Fruit fly (Drosophila melanogaster): ENCODE results near the gene CG34279.

CG34279 gene

DNA sequence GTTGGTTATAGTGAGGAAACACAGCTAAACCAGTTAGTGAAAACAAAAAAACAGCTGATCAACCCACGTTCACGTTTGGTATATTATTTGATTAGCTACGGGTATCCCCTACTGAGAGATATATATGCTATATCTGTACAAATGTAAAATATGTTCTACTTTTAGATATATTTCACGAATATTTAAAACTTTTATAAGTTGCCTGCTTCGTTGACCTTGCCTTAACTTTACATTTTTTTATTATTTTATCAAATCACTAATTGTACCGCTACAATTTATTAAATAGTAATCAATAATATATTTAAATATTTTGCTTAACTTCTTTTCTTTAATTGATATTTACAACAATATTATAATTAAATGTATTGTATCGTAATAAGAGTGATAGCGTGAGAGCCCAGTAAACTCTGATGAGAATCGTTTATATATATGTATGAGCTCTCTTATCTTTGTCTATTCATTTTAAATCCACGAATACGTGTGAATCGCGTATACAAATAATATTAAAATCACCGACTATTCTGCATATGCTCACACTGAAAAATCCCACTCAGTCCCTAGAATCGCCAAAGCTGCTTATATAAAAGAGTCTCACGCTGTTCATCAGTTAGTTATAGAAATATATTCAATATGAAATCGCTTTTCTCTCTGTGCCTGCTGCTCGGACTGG is 9.5 kb upstream of the CG34279 start, which contains the start of gene CG42821:
Gene CG42821 (plus strand): TSS at position 620 of the 670 bp plus-strand sequence.
- TF ChIP-seq foxo (GFP tag; optimal IDR thresholded peaks at IDR 0.05) (no peak), CrebA (GFP tag; optimal IDR thresholded peaks at IDR 0.05; ENCODE audit: borderline replicate concordance) (no peak), jim (GFP tag; optimal IDR thresholded peaks at IDR 0.05) (no peak), usp (GFP tag; optimal IDR thresholded peaks at IDR 0.05) (no peak), GATAd (GFP tag; optimal IDR thresholded peaks at IDR 0.05) (no peak)

DNA sequence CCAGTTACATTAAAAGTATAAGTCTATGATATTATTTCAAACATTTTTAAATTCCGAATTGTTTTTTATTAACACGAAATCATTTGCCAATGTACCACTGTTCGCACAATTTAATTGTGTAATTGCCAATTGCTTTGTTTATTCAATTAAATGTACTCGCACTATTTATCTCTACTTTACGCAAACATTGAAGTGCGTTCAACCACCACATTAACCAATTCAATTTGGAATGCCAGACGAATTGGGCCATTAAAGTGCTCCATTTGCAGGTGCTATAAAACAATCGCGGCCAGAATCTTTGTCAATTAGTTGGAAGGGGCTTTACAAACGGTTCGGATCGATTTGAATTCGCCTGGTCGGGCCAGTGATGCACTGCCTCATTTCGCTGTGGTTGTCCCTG is 7.7 kb upstream of the CG34279 start, which contains the start of gene CG5863:
Gene CG5863 (plus strand): TSS at position 301 of the 400 bp plus-strand sequence.
- no peak for TF ChIP-seq Dfd (GFP tag; optimal IDR thresholded peaks at IDR 0.05)
- TF ChIP-seq Hnf4 (GFP tag; optimal IDR thresholded peaks at IDR 0.05) = no peak
- TF ChIP-seq Hr83 (GFP tag; optimal IDR thresholded peaks at IDR 0.05; ENCODE audit: poor library complexity, severe bottlenecking) = no peak
- TF ChIP-seq lola (GFP tag; optimal IDR thresholded peaks at IDR 0.05) = no peak
- no peak for TF ChIP-seq Myc (optimal IDR thresholded peaks at IDR 0.05)
- no peak for TF ChIP-seq Rel (GFP tag; optimal IDR thresholded peaks at IDR 0.05)
- no peak for TF ChIP-seq Rel (tag; optimal IDR thresholded peaks at IDR 0.05)
- no peak for TF ChIP-seq Vsx2 (GFP tag; optimal IDR thresholded peaks at IDR 0.05; ENCODE audit: partially characterized antibody)
- no peak for TF ChIP-seq Abd-B (GFP tag; optimal IDR thresholded peaks at IDR 0.05)
- TF ChIP-seq dsf (GFP tag; optimal IDR thresholded peaks at IDR 0.05; ENCODE audit: borderline replicate concordance) = no peak
- no peak for TF ChIP-seq dmrt93B (GFP tag; optimal IDR thresholded peaks at IDR 0.05)
- no peak for TF ChIP-seq h (GFP tag; optimal IDR thresholded peaks at IDR 0.05)

DNA sequence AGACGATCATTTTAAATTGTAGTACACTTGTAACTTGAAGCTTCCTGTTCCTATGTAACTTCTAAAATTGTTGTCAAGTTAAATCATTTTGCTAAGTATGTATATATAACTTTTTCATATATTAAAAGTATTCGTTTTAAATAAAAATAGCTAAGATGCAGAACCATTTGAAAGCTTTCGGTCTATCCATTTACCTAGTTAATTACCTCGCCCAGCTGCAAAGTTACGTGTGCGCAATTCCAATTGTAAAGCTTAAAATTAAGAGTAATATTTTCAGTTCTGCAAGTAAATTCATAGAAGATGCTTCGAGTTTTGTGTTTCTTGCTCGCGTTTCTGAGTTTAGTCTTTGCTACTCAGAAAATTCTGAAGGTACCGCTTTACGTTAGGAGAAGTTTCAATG is 6.2 kb upstream of the CG34279 start, which contains the start of gene CG5860:
Gene CG5860 (plus strand): TSS at position 301 of the 400 bp plus-strand sequence.
- TF ChIP-seq Jra (GFP tag; optimal IDR thresholded peaks at IDR 0.05) (no peak), Hr78 (GFP tag; optimal IDR thresholded peaks at IDR 0.05) (no peak)

DNA sequence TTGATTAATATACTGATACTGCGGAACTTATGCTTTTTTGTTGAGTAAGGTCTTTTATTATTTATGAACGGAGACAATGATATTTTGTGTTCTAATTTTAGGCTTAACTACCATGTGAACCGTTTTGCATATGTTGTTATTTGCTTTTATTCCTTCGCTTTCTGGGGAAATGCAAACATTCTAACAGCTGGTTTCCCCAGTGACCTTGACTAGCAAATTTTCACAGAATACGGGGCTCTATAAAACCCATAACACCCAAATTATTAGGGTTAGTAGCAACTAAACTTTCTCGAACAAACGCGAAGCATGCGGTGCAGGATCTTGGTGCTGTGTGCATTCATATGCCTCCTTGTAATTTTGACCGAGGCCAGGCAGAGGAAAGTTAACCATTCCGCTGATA is 4.5 kb upstream of the CG34279 start, which contains the start of gene CG17283:
Gene CG17283 (plus strand): TSS at position 301 of the 400 bp plus-strand sequence.
- TF ChIP-seq Dfd (GFP tag; optimal IDR thresholded peaks at IDR 0.05) = no peak
- no peak for TF ChIP-seq pan (optimal IDR thresholded peaks at IDR 0.05)
- no peak for TF ChIP-seq foxo (GFP tag; optimal IDR thresholded peaks at IDR 0.05)
- no peak for TF ChIP-seq fru (GFP tag; optimal IDR thresholded peaks at IDR 0.05)
- TF ChIP-seq tai (GFP tag; optimal IDR thresholded peaks at IDR 0.05) = no peak
- no peak for TF ChIP-seq ey (GFP tag; optimal IDR thresholded peaks at IDR 0.05)
- no peak for TF ChIP-seq dsf (GFP tag; optimal IDR thresholded peaks at IDR 0.05; ENCODE audit: borderline replicate concordance)
- TF ChIP-seq GATAd (GFP tag; optimal IDR thresholded peaks at IDR 0.05) = no peak
- TF ChIP-seq psq (GFP tag; optimal IDR thresholded peaks at IDR 0.05) = no peak
- no peak for TF ChIP-seq lola (GFP tag; optimal IDR thresholded peaks at IDR 0.05)
- no peak for TF ChIP-seq dmrt93B (GFP tag; optimal IDR thresholded peaks at IDR 0.05)
- no peak for TF ChIP-seq CG9705 (GFP tag; optimal IDR thresholded peaks at IDR 0.05)

DNA sequence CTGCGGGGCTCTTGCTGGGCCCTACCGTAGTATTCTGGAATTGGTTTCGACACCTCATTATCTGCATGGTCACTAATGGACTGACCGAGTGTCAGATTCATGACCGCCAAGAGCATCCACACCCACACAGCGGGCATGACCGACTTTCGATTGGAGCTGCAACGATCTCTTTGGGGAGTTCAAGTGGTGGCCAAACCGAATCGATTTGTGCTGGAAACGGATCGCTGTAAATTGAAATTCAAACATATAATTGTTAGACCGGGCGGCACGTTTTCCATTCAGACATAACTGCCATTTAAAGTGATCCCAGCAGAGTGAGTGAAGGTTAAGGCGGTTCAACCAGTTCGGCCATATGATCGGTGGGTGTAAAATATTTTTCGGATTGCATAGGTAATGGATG is 3.3 kb upstream of the CG34279 start, which contains the start of the genes CG42824 and CG42798:
Gene CG42824 (minus strand): TSS at position 101 of the 400 bp plus-strand sequence.
Gene CG42798 (plus strand): TSS at position 268 of the 400 bp plus-strand sequence.
- TF ChIP-seq Hnf4 (GFP tag; optimal IDR thresholded peaks at IDR 0.05) (no peak), lola (GFP tag; optimal IDR thresholded peaks at IDR 0.05) (no peak), dsf (GFP tag; optimal IDR thresholded peaks at IDR 0.05; ENCODE audit: borderline replicate concordance) (no peak), GATAd (GFP tag; optimal IDR thresholded peaks at IDR 0.05) (no peak)

DNA sequence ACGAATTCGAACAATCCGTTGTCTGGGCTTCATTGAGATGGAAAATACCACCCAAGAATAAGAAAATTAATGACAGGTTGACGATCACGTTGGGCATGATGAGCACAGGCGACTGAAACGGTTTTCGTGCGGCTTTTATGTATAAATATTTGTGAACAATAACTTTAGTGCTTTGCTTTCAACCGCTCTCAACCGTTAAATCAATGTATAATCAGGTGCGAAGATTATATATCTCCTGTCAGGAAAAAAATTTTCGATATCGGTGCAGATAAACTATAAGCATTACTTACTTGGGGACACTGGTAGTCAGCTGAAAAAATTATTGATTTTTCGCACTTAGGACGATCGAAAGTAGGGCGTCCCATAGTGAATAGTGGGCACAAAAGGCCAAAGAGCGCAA is 1.9 kb upstream of the CG34279 start, which contains the start of gene CG42823:
Gene CG42823 (minus strand): TSS at position 101 of the 400 bp plus-strand sequence.
- TF ChIP-seq usp (GFP tag; optimal IDR thresholded peaks at IDR 0.05) (no peak), Hr83 (GFP tag; optimal IDR thresholded peaks at IDR 0.05; ENCODE audit: poor library complexity, severe bottlenecking) (no peak), Dfd (GFP tag; optimal IDR thresholded peaks at IDR 0.05) (no peak), foxo (GFP tag; optimal IDR thresholded peaks at IDR 0.05) (no peak), Mio (GFP tag; optimal IDR thresholded peaks at IDR 0.05) (no peak)

DNA sequence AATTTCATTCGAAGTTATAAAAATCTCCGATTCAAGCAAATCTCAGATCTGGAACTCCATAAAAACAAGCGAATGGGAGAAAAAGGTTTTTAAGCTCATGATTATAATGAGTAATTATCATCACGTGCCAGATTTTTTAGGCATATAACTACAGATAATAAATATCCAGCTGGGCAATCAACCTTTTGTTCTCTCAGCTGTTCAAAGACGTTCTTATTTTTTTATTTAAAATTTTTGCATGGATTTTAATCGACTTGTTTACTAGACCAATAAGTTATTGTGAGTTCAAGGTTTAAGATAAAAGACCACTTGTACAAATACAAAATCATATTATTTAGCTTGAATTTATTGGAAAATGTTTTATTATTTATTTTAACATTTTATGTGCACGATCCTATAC is 1.1 kb upstream of the CG34279 start:
- TF ChIP-seq OdsH (GFP tag; optimal IDR thresholded peaks at IDR 0.05) = peak; percentile 60
- TF ChIP-seq pan (optimal IDR thresholded peaks at IDR 0.05) = no peak
- TF ChIP-seq CG32264 (GFP tag; optimal IDR thresholded peaks at IDR 0.05) = no peak
- no peak for TF ChIP-seq Myc (optimal IDR thresholded peaks at IDR 0.05)
- peak; percentile 36 for TF ChIP-seq Jra (GFP tag; optimal IDR thresholded peaks at IDR 0.05)
- no peak for TF ChIP-seq usp (GFP tag; optimal IDR thresholded peaks at IDR 0.05)
- TF ChIP-seq ey (GFP tag; optimal IDR thresholded peaks at IDR 0.05) = no peak
- peak; percentile 78 for TF ChIP-seq Hnf4 (GFP tag; optimal IDR thresholded peaks at IDR 0.05)
- no peak for TF ChIP-seq psq (GFP tag; optimal IDR thresholded peaks at IDR 0.05)
- peak; percentile 12 for TF ChIP-seq HLH106 (tag; optimal IDR thresholded peaks at IDR 0.05)
- no peak for TF ChIP-seq CrebA (GFP tag; optimal IDR thresholded peaks at IDR 0.05; ENCODE audit: borderline replicate concordance)
- no peak for TF ChIP-seq Dif (GFP tag; optimal IDR thresholded peaks at IDR 0.05; ENCODE audit: partially characterized antibody)
- no peak for TF ChIP-seq Hr78 (GFP tag; optimal IDR thresholded peaks at IDR 0.05)
- TF ChIP-seq lola (GFP tag; optimal IDR thresholded peaks at IDR 0.05) = no peak
- no peak for TF ChIP-seq Vsx2 (GFP tag; optimal IDR thresholded peaks at IDR 0.05; ENCODE audit: partially characterized antibody)
- no peak for TF ChIP-seq Dfd (GFP tag; optimal IDR thresholded peaks at IDR 0.05)
- TF ChIP-seq foxo (GFP tag; optimal IDR thresholded peaks at IDR 0.05) = peak in 1 of 2 experiments; percentile 5
- TF ChIP-seq Abd-B (GFP tag; optimal IDR thresholded peaks at IDR 0.05) = no peak
- TF ChIP-seq woc (GFP tag; optimal IDR thresholded peaks at IDR 0.05) = no peak
- no peak for TF ChIP-seq Rel (GFP tag; optimal IDR thresholded peaks at IDR 0.05)
- no peak for TF ChIP-seq Rel (tag; optimal IDR thresholded peaks at IDR 0.05)
- peak; percentile 72 for TF ChIP-seq rgr (GFP tag; optimal IDR thresholded peaks at IDR 0.05)
- peak; percentile 55 for TF ChIP-seq br (GFP tag; optimal IDR thresholded peaks at IDR 0.05)
- no peak for TF ChIP-seq dmrt93B (GFP tag; optimal IDR thresholded peaks at IDR 0.05)

All from whole organism, wandering third instar larva.